Worm (Caenorhabditis elegans): ENCODE results near the gene F31E3.2.

DNA sequence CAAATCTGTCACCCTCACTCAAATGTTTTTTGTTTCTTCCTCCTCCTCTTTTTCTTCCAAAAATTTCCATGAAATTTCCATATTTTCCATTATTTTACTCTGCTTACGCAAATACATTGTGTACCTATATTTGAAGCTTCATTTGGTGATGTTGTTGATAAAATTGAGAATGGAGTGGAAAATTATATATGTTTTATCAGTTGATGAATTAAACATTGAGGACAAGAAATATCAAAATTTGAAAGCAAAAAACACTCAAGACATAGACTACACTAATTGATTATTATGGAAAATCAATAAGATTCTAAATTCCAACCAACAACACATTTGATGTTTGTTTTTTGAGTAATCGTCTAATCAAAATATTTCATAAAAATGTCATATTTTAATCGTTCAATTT, 15.4 kb downstream of the F31E3.2 start:
- TF ChIP-seq nhr-12 (tag; optimal IDR thresholded peaks at IDR 0.05) (no peak), lsy-2 (tag; optimal IDR thresholded peaks at IDR 0.05) (no peak), dsc-1 (tag; optimal IDR thresholded peaks at IDR 0.05) (no peak)

Measured in whole organism, L1 larva.